Fruit fly (Drosophila melanogaster) whole organism, embryonic: ENCODE results near the gene CG14227.

Experiments
- Aef1 ChIP-seq: fragments of 200-800 bp; sonication (Bioruptor generic); IDR thresholded peaks from 3 replicates; pipeline ENCODE4 v1.3.6; 2022; ENCODE audit warnings: missing biosample characterization, missing genetic modification characterization
- CG11504 ChIP-seq: fragments of 200-800 bp; sonication (Bioruptor generic); optimal IDR thresholded peaks from 3 replicates; lab custom pipeline; 2019; ENCODE audit warnings: missing biosample characterization, mild to moderate bottlenecking, missing genetic modification characterization, moderate library complexity
- CG12391 ChIP-seq: fragments of 200-800 bp; sonication (Bioruptor generic); optimal IDR thresholded peaks from 3 replicates; lab custom pipeline; 2018; ENCODE audit warnings: missing biosample characterization, mild to moderate bottlenecking, missing genetic modification characterization, moderate library complexity
- CG16863 ChIP-seq: fragments of 200-800 bp; sonication (Bioruptor generic); optimal IDR thresholded peaks from 3 replicates; lab custom pipeline; 2016; ENCODE audit warnings: missing biosample characterization, missing genetic modification characterization
- CG17385 ChIP-seq: fragments of 200-800 bp; sonication (Bioruptor generic); optimal IDR thresholded peaks from 3 replicates; lab custom pipeline; 2018; ENCODE audit warnings: missing biosample characterization, mild to moderate bottlenecking, missing genetic modification characterization
- CG17802 ChIP-seq: fragments of 200-800 bp; sonication (Bioruptor generic); optimal IDR thresholded peaks from 2 replicates; lab custom pipeline; 2018; ENCODE audit warnings: missing biosample characterization, mild to moderate bottlenecking, missing genetic modification characterization, moderate library complexity
- CG2202 ChIP-seq: fragments of 200-800 bp; sonication (Bioruptor generic); optimal IDR thresholded peaks from 2 replicates; lab custom pipeline; 2018; ENCODE audit warnings: missing biosample characterization, mild to moderate bottlenecking, missing genetic modification characterization
- CG30020 ChIP-seq: fragments of 200-800 bp; optimal IDR thresholded peaks from 2 replicates; lab custom pipeline; 2019; ENCODE audit warnings: missing biosample characterization, mild to moderate bottlenecking, missing genetic modification characterization, moderate library complexity
- CG32767 ChIP-seq: fragments of 200-800 bp; sonication (Bioruptor generic); IDR thresholded peaks from 2 replicates; pipeline ENCODE4 v1.3.6; 2022; ENCODE audit warnings: missing biosample characterization, missing genetic modification characterization
- CG4360 ChIP-seq: fragments of 200-800 bp; sonication (Bioruptor generic); IDR thresholded peaks from 2 replicates; pipeline ENCODE4 v1.3.6; 2022; ENCODE audit warnings: missing biosample characterization, missing genetic modification characterization
- CG5180 ChIP-seq: fragments of 200-800 bp; sonication (Bioruptor generic); optimal IDR thresholded peaks from 3 replicates; lab custom pipeline; 2017; ENCODE audit warnings: missing biosample characterization, missing genetic modification characterization, mild to moderate bottlenecking, moderate library complexity, missing genetic modification reagents
- CG7963 ChIP-seq: fragments of 200-800 bp; sonication (Bioruptor generic); IDR thresholded peaks from 3 replicates; pipeline ENCODE4 v1.3.6; 2022; ENCODE audit warnings: missing biosample characterization, missing genetic modification characterization; ENCODE audit not compliant: partially characterized antibody
- CG7987 ChIP-seq: fragments of 200-800 bp; sonication (Bioruptor generic); optimal IDR thresholded peaks from 2 replicates; lab custom pipeline; 2018; ENCODE audit warnings: missing biosample characterization, mild to moderate bottlenecking, missing genetic modification characterization, moderate library complexity
- CG9817 ChIP-seq: fragments of 200-800 bp; sonication (Bioruptor generic); optimal IDR thresholded peaks from 2 replicates; lab custom pipeline; 2018; ENCODE audit warnings: missing biosample characterization, mild to moderate bottlenecking, missing genetic modification characterization, moderate library complexity
- CG9932 ChIP-seq: fragments of 200-800 bp; sonication (Bioruptor generic); IDR thresholded peaks from 2 replicates; pipeline ENCODE4 v1.3.6; 2022; ENCODE audit warnings: missing biosample characterization, missing genetic modification characterization
- CkIIα-i1 ChIP-seq: fragments of 200-800 bp; sonication (Bioruptor generic); IDR thresholded peaks from 2 replicates; pipeline ENCODE4 v1.3.6; 2022; ENCODE audit warnings: missing biosample characterization, missing genetic modification characterization
- Eip74EF ChIP-seq, 2 experiments: fragments of 200-800 bp in 1 of 2; fragments of >200 bp in 1 of 2; sonication (Bioruptor generic) in 1 of 2; optimal IDR thresholded peaks; 2 replicates each; lab custom pipeline; 2017 to 2019; ENCODE audit warnings: missing biosample characterization in 2 of 2, missing genetic modification characterization in 2 of 2, mild to moderate bottlenecking in 1 of 2, moderate library complexity in 1 of 2
- Elba2 ChIP-seq: fragments of 200-800 bp; sonication (Bioruptor generic); optimal IDR thresholded peaks from 3 replicates; lab custom pipeline; 2016; ENCODE audit warnings: missing biosample characterization, missing genetic modification characterization
- Gug ChIP-seq: fragments of 200-800 bp; sonication (Bioruptor generic); IDR thresholded peaks from 4 replicates; pipeline ENCODE4 v1.3.6; 2022; ENCODE audit warnings: missing biosample characterization, missing genetic modification characterization
- Lhr ChIP-seq: fragments of 200-800 bp; sonication (Bioruptor generic); optimal IDR thresholded peaks from 3 replicates; lab custom pipeline; 2017; ENCODE audit warnings: mild to moderate bottlenecking, missing biosample characterization, missing genetic modification reagents, missing genetic modification characterization
- Myb ChIP-seq: fragments of 200-800 bp; sonication (Bioruptor generic); optimal IDR thresholded peaks from 2 replicates; lab custom pipeline; 2016; ENCODE audit warnings: missing biosample characterization, missing genetic modification characterization
- NC2α ChIP-seq: fragments of 200-800 bp; sonication (Bioruptor generic); optimal IDR thresholded peaks from 2 replicates; lab custom pipeline; 2016; ENCODE audit warnings: missing biosample characterization, missing genetic modification characterization
- Nf-YA ChIP-seq: fragments of 200-800 bp; sonication (Bioruptor generic); IDR thresholded peaks from 2 replicates; pipeline ENCODE4 v1.3.6; 2022; ENCODE audit warnings: missing biosample characterization, missing genetic modification characterization
- Sin3A ChIP-seq: fragments of >200 bp; optimal IDR thresholded peaks from 2 replicates; lab custom pipeline; 2018
- Trl ChIP-seq, 3 experiments: fragments of >200 bp in 2 of 3; fragments of 200-800 bp in 1 of 3; sonication (Bioruptor generic) in 1 of 3; optimal IDR thresholded peaks; 2 replicates in 1 of 3; 3 replicates in 2 of 3; lab custom pipeline; 2016 to 2017; ENCODE audit warnings: missing biosample characterization in 1 of 3, missing genetic modification characterization in 1 of 3
- Xrp1 ChIP-seq: fragments of 200-800 bp; sonication (Bioruptor generic); IDR thresholded peaks from 2 replicates; pipeline ENCODE4 v1.3.6; 2022; ENCODE audit warnings: missing biosample characterization, missing genetic modification characterization
- ara ChIP-seq: fragments of 200-800 bp; sonication (Bioruptor generic); IDR thresholded peaks from 2 replicates; pipeline ENCODE4 v1.3.6; 2022; ENCODE audit warnings: missing biosample characterization, missing genetic modification characterization
- dysf ChIP-seq: fragments of 200-800 bp; sonication (Bioruptor generic); IDR thresholded peaks from 3 replicates; pipeline ENCODE4 v1.3.6; 2022; ENCODE audit warnings: missing biosample characterization, missing genetic modification characterization
- fd64A ChIP-seq: fragments of 200-800 bp; sonication (Bioruptor generic); optimal IDR thresholded peaks from 3 replicates; lab custom pipeline; 2018; ENCODE audit warnings: missing biosample characterization, mild to moderate bottlenecking, missing genetic modification characterization
- jigr1 ChIP-seq: fragments of 200-800 bp; sonication (Bioruptor generic); IDR thresholded peaks from 3 replicates; pipeline ENCODE4 v1.3.6; 2022; ENCODE audit warnings: missing biosample characterization, missing genetic modification characterization
- lov ChIP-seq, 2 experiments: fragments of 200-800 bp in 1 of 2; fragments of >200 bp in 1 of 2; sonication (Bioruptor generic) in 1 of 2; IDR thresholded peaks in 1 of 2; optimal IDR thresholded peaks in 1 of 2; 2 replicates in 1 of 2; 3 replicates in 1 of 2; pipeline versions ENCODE4 v1.3.6 to Lab custom; 2017 to 2022; ENCODE audit warnings: missing biosample characterization in 1 of 2, missing genetic modification characterization in 1 of 2
- pb ChIP-seq: fragments of 200-800 bp; sonication (Bioruptor generic); optimal IDR thresholded peaks from 3 replicates; lab custom pipeline; 2016; ENCODE audit warnings: missing biosample characterization, missing genetic modification characterization
- peb ChIP-seq: fragments of 200-800 bp; sonication (Bioruptor generic); IDR thresholded peaks from 2 replicates; pipeline ENCODE4 v1.3.6; 2022; ENCODE audit warnings: missing biosample characterization, missing genetic modification characterization
- ro ChIP-seq: fragments of 200-800 bp; sonication (Bioruptor generic); IDR thresholded peaks from 2 replicates; pipeline ENCODE4 v1.3.6; 2022; ENCODE audit warnings: missing biosample characterization, missing genetic modification characterization
- row ChIP-seq: fragments of 200-800 bp; sonication (Bioruptor generic); IDR thresholded peaks from 3 replicates; pipeline ENCODE4 v1.3.6; 2022; ENCODE audit warnings: missing biosample characterization, missing genetic modification characterization
- run ChIP-seq: fragments of 200-800 bp; sonication (Bioruptor generic); optimal IDR thresholded peaks from 3 replicates; lab custom pipeline; 2018; ENCODE audit warnings: missing biosample characterization, mild to moderate bottlenecking, missing genetic modification characterization
- ssp ChIP-seq: fragments of 200-800 bp; sonication (Bioruptor generic); IDR thresholded peaks from 2 replicates; pipeline ENCODE4 v1.3.6; 2022; ENCODE audit warnings: missing biosample characterization, missing genetic modification characterization
- yki ChIP-seq: fragments of >200 bp; optimal IDR thresholded peaks from 3 replicates; lab custom pipeline; 2018

CG14227 gene

dm6 chrX:19712898-19713627 is 24.3 kb upstream of the CG14227 start, which contains the start of gene meso18E (continued):
- no peak for TF ChIP-seq fd64A (GFP tag; lab: Kevin White, UChicago)
- no peak for TF ChIP-seq ara (GFP tag; lab: Robert Waterston, UW)
- no peak for TF ChIP-seq peb (GFP tag; lab: Robert Waterston, UW)
- TF ChIP-seq CG12391 (tag; lab: Kevin White, UChicago) = no peak
- no peak for TF ChIP-seq CkIIα-i1 (GFP tag; lab: Robert Waterston, UW)
- TF ChIP-seq CG5180 (GFP tag; lab: Kevin White, UChicago) = peak; percentile 18
- TF ChIP-seq Gug (GFP tag; lab: Robert Waterston, UW) = no peak
- TF ChIP-seq Nf-YA (GFP tag; lab: Robert Waterston, UW) = no peak

DNA sequence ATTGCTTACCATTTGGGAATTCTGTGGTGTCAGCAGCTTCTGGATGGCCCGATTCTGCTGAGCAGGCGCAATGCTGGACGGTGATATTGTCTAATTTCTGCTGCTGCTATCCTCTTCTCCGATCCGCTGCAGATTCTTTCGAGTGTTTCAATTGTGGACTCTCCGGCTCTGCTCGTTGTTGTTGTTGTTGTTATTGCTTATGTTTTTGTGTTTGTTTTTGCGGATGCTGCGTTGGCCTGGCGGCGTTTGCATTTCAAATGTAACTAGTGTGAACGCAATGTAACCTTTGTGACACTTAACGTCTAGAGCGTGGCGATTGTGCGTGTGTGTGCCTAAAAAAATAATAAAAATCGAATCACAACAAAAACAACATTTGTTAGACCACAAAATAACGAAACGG is 23.2 kb upstream of the CG14227 start:
- TF ChIP-seq lov (optimal IDR thresholded peaks at IDR 0.05; lab: Kevin White, UChicago) (no peak), lov (GFP tag; IDR thresholded peaks at IDR 0.05; lab: Robert Waterston, UW) (no peak), jigr1 (GFP tag; lab: Robert Waterston, UW) (no peak), CG9932 (GFP tag; lab: Robert Waterston, UW) (no peak), CG16863 (no peak), yki (lab: Kevin White, UChicago) (no peak), NC2α (GFP tag; lab: Kevin White, UChicago) (no peak), ro (GFP tag; lab: Robert Waterston, UW) (no peak), Sin3A (lab: Kevin White, UChicago) (no peak), row (no peak), Trl (optimal IDR thresholded peaks at IDR 0.05; lab: Kevin White, UChicago) (no peak), Trl (GFP tag; optimal IDR thresholded peaks at IDR 0.05; lab: Kevin White, UChicago) (no peak), CG30020 (tag; lab: Kevin White, UChicago) (peak; percentile 28), ara (GFP tag; lab: Robert Waterston, UW) (no peak), CG4360 (peak; percentile 83), CG9817 (no peak), CG11504 (no peak), CG7963 (GFP tag; lab: Robert Waterston, UW) (no peak), CG2202 (tag; lab: Kevin White, UChicago) (no peak), Elba2 (GFP tag; lab: Kevin White, UChicago) (no peak), ssp (0 out of 2 replicates have a peak, but pooled peaks have one; percentile 25), CG17385 (GFP tag; lab: Kevin White, UChicago) (no peak), dysf (GFP tag; lab: Robert Waterston, UW) (no peak), CG32767 (GFP tag; lab: Robert Waterston, UW) (no peak), Myb (GFP tag; lab: Kevin White, UChicago) (no peak), run (tag; lab: Kevin White, UChicago) (no peak), CG7987 (no peak), Lhr (GFP tag; lab: Kevin White, UChicago) (no peak), CG17802 (peak; percentile 52), Eip74EF (GFP tag; optimal IDR thresholded peaks at IDR 0.05; lab: Kevin White, UChicago) (no peak), Aef1 (no peak), pb (GFP tag; lab: Kevin White, UChicago) (no peak), Xrp1 (GFP tag; lab: Robert Waterston, UW) (no peak)
